Fruit fly (Drosophila melanogaster) whole organism, larva: ENCODE data around the gene SP555.

Experiments
- noc ChIP-seq: fragments of 200-800 bp; sonication (Bioruptor generic); optimal IDR thresholded peaks from 3 replicates; lab custom pipeline; 2019; ENCODE audit warnings: missing biosample characterization, mild to moderate bottlenecking, missing genetic modification characterization, moderate library complexity

The SP555 gene

dm6 chr2L:5037402-5037860, at the start of gene SP555, which contains the start of gene CG14042:
TSS of gene SP555 (plus strand) at chr2L:5037709.
TSS of gene CG14042 (plus strand) at chr2L:5037709.
- no peak for TF ChIP-seq noc (tag; lab: Kevin White, UChicago)

dm6 chr2L:4995010-4995836, 42.3 kb upstream of the SP555 start:
- TF ChIP-seq noc (tag; lab: Kevin White, UChicago) = no peak

- TF ChIP-seq noc (tag; lab: Kevin White, UChicago) = no peak
Measured at dm6 chr2L:4995837-4996136, 41.7 kb upstream of the SP555 start.

- no peak for TF ChIP-seq noc (tag; lab: Kevin White, UChicago)
Measured at dm6 chr2L:4996283-4996922, 41.1 kb upstream of the SP555 start.

- TF ChIP-seq noc (tag; lab: Kevin White, UChicago) = peak; percentile 96
Measured at dm6 chr2L:4997401-4998259, 39.9 kb upstream of the SP555 start.

dm6 chr2L:4998260-4998560, 39.3 kb upstream of the SP555 start:
- TF ChIP-seq noc (tag; lab: Kevin White, UChicago) = no peak

- no peak for TF ChIP-seq noc (tag; lab: Kevin White, UChicago)
Measured at dm6 chr2L:4998571-4999191, 38.8 kb upstream of the SP555 start.

- TF ChIP-seq noc (tag; lab: Kevin White, UChicago) = peak; percentile 75
Measured at dm6 chr2L:4999389-5000032, 38.0 kb upstream of the SP555 start.

- TF ChIP-seq noc (tag; lab: Kevin White, UChicago) = peak; percentile 87
Measured at dm6 chr2L:5000287-5000871, 37.1 kb upstream of the SP555 start.

- TF ChIP-seq noc (tag; lab: Kevin White, UChicago) = no peak
Measured at dm6 chr2L:5000919-5001581, 36.5 kb upstream of the SP555 start.

dm6 chr2L:5001582-5001929, 36.0 kb upstream of the SP555 start:
- no peak for TF ChIP-seq noc (tag; lab: Kevin White, UChicago)

dm6 chr2L:5002031-5002430, 35.5 kb upstream of the SP555 start:
- TF ChIP-seq noc (tag; lab: Kevin White, UChicago) = no peak

- TF ChIP-seq noc (tag; lab: Kevin White, UChicago) = no peak
Measured at dm6 chr2L:5002711-5003402, 34.7 kb upstream of the SP555 start.
